Worm (Caenorhabditis elegans) whole organism, dauer: ENCODE data around the gene Y38E10A.33.

ENCODE experiments used
- unc-62 ChIP-seq: sonication (generic microtip); optimal IDR thresholded peaks from 2 replicates; lab custom pipeline; 2017; ENCODE audit warnings: missing biosample characterization, missing genetic modification reagents, missing genetic modification characterization

Gene Y38E10A.33

ce11 chrII:12672512-12672911 lies 6.9 kb downstream of the Y38E10A.33 start:
- no peak for TF ChIP-seq unc-62 (GFP tag; lab: Kevin White, UChicago)

- no peak for TF ChIP-seq unc-62 (GFP tag; lab: Kevin White, UChicago)
Measured at ce11 chrII:12671892-12672291, 7.6 kb downstream of the Y38E10A.33 start.

ce11 chrII:12670877-12671864 lies 8.3 kb downstream of the Y38E10A.33 start:
- TF ChIP-seq unc-62 (GFP tag; lab: Kevin White, UChicago) = no peak

ce11 chrII:12669882-12670281 lies 9.6 kb downstream of the Y38E10A.33 start:
- no peak for TF ChIP-seq unc-62 (GFP tag; lab: Kevin White, UChicago)

ce11 chrII:12669342-12669741 lies 10.1 kb downstream of the Y38E10A.33 start:
- TF ChIP-seq unc-62 (GFP tag; lab: Kevin White, UChicago) = no peak

ce11 chrII:12668874-12669273 lies 10.6 kb downstream of the Y38E10A.33 start:
- no peak for TF ChIP-seq unc-62 (GFP tag; lab: Kevin White, UChicago)

ce11 chrII:12668148-12668547 lies 11.3 kb downstream of the Y38E10A.33 start:
- no peak for TF ChIP-seq unc-62 (GFP tag; lab: Kevin White, UChicago)

ce11 chrII:12666042-12666441 lies 13.4 kb downstream of the Y38E10A.33 start:
- TF ChIP-seq unc-62 (GFP tag; lab: Kevin White, UChicago) = no peak

ce11 chrII:12665019-12665418 lies 14.4 kb downstream of the Y38E10A.33 start:
- no peak for TF ChIP-seq unc-62 (GFP tag; lab: Kevin White, UChicago)

- no peak for TF ChIP-seq unc-62 (GFP tag; lab: Kevin White, UChicago)
Measured at ce11 chrII:12661930-12662329, 17.5 kb downstream of the Y38E10A.33 start.

ce11 chrII:12659676-12660371 lies 19.6 kb downstream of the Y38E10A.33 start:
- TF ChIP-seq unc-62 (GFP tag; lab: Kevin White, UChicago) = no peak

ce11 chrII:12658409-12658808 lies 21.0 kb downstream of the Y38E10A.33 start:
- TF ChIP-seq unc-62 (GFP tag; lab: Kevin White, UChicago) = no peak

ce11 chrII:12657620-12658019 lies 21.8 kb downstream of the Y38E10A.33 start:
- TF ChIP-seq unc-62 (GFP tag; lab: Kevin White, UChicago) = no peak

- no peak for TF ChIP-seq unc-62 (GFP tag; lab: Kevin White, UChicago)
Measured at ce11 chrII:12655816-12656215, 23.6 kb downstream of the Y38E10A.33 start.

ce11 chrII:12654447-12654846 lies 25.0 kb downstream of the Y38E10A.33 start, which contains the start of gene rgs-4:
Gene rgs-4, plus strand, starts transcription at chrII:12654747.
- no peak for TF ChIP-seq unc-62 (GFP tag; lab: Kevin White, UChicago)

- TF ChIP-seq unc-62 (GFP tag; lab: Kevin White, UChicago) = no peak
Measured at ce11 chrII:12640370-12640769, 39.1 kb downstream of the Y38E10A.33 start, which contains the start of gene nhr-235. Gene nhr-235, plus strand, starts transcription at chrII:12640670.
